Worm (Caenorhabditis elegans): ENCODE data around the gene rhgf-1.

Gene rhgf-1

ce11 chrX:10731837-10732236 lies 20.2 kb upstream of the rhgf-1 start (continued):
- TF ChIP-seq Y79H2A.3 (GFP tag; conservative IDR thresholded peaks at IDR 0.05) (no peak), snpc-1.3 (tag; optimal IDR thresholded peaks at IDR 0.05; ENCODE audit: insufficient read depth) (peak; percentile 47), let-526 (GFP tag; IDR thresholded peaks at IDR 0.05) (no peak), aptf-3 (GFP tag; IDR thresholded peaks at IDR 0.05) (no peak), tbx-9 (tag; optimal IDR thresholded peaks at IDR 0.05; ENCODE audit: borderline replicate concordance) (no peak), T26A5.8 (tag; optimal IDR thresholded peaks at IDR 0.05) (no peak), F33H1.4 (GFP tag; IDR thresholded peaks at IDR 0.05) (no peak), Y53G8AR.9 (GFP tag; conservative IDR thresholded peaks at IDR 0.05) (no peak), F57C9.4 (tag; optimal IDR thresholded peaks at IDR 0.05) (no peak), D2030.7 (GFP tag; IDR thresholded peaks at IDR 0.05) (peak; percentile 76), pha-4 (tag; optimal IDR thresholded peaks at IDR 0.05) (no peak), B0261.1 (tag; optimal IDR thresholded peaks at IDR 0.05) (peak; percentile 76), lsy-27 (tag; optimal IDR thresholded peaks at IDR 0.05; ENCODE audit: borderline replicate concordance, insufficient read depth) (no peak), F39B2.1 (GFP tag; IDR thresholded peaks at IDR 0.05) (no peak), ceh-79 (tag; optimal IDR thresholded peaks at IDR 0.05) (no peak), rpc-1 (optimal IDR thresholded peaks at IDR 0.05) (peak; percentile 81), rpc-1 (tag; optimal IDR thresholded peaks at IDR 0.05) (peak; percentile 96), lin-54 (GFP tag; optimal IDR thresholded peaks at IDR 0.05) (no peak), hmg-20 (GFP tag; IDR thresholded peaks at IDR 0.05) (peak; percentile 23; the same call in 1 of the 2 replicates), ceh-40 (GFP tag; IDR thresholded peaks at IDR 0.05) (no peak), dpl-1 (GFP tag; optimal IDR thresholded peaks at IDR 0.05) (peak; percentile 15), gei-17 (GFP tag; optimal IDR thresholded peaks at IDR 0.05) (no peak), somi-1 (GFP tag; optimal IDR thresholded peaks at IDR 0.05) (no peak), hsf-1 (GFP tag; IDR thresholded peaks at IDR 0.05) (no peak), F57A8.1 (GFP tag; optimal IDR thresholded peaks at IDR 0.05) (no peak), B0035.1 (tag; optimal IDR thresholded peaks at IDR 0.05) (peak; percentile 4), T07F8.4 (tag; optimal IDR thresholded peaks at IDR 0.05) (peak; percentile 46), die-1 (tag; optimal IDR thresholded peaks at IDR 0.05) (peak; percentile 84), sdz-38 (tag; optimal IDR thresholded peaks at IDR 0.05) (no peak), atf-7 (tag; optimal IDR thresholded peaks at IDR 0.05) (no peak), zfh-2 (GFP tag; conservative IDR thresholded peaks at IDR 0.05) (no peak), F22D6.2 (tag; optimal IDR thresholded peaks at IDR 0.05) (no peak), ztf-22 (GFP tag; optimal IDR thresholded peaks at IDR 0.05) (no peak), B0336.3 (GFP tag; IDR thresholded peaks at IDR 0.05) (no peak), F10E7.11 (tag; optimal IDR thresholded peaks at IDR 0.05) (no peak), let-607 (tag; optimal IDR thresholded peaks at IDR 0.05) (peak in 1 of 2 experiments; percentile 34), tlf-1 (GFP tag; optimal IDR thresholded peaks at IDR 0.05) (no peak), hlh-26 (GFP tag; conservative IDR thresholded peaks at IDR 0.05) (no peak), athp-1 (tag; optimal IDR thresholded peaks at IDR 0.05) (no peak), lin-40 (tag; optimal IDR thresholded peaks at IDR 0.05) (no peak), akir-1 (GFP tag; optimal IDR thresholded peaks at IDR 0.05) (no peak), ztf-28 (GFP tag; IDR thresholded peaks at IDR 0.05) (no peak), aptf-2 (GFP tag; conservative IDR thresholded peaks at IDR 0.05) (no peak), mxl-1 (tag; optimal IDR thresholded peaks at IDR 0.05) (peak; percentile 52), ceh-58 (GFP tag; IDR thresholded peaks at IDR 0.05) (no peak), ets-4 (GFP tag; optimal IDR thresholded peaks at IDR 0.05) (no peak), bed-1 (GFP tag; IDR thresholded peaks at IDR 0.05) (no peak), unc-62 (GFP tag; optimal IDR thresholded peaks at IDR 0.05) (no peak), sea-2 (GFP tag; IDR thresholded peaks at IDR 0.05) (no peak), efl-1 (GFP tag; optimal IDR thresholded peaks at IDR 0.05) (no peak)
